Worm (Caenorhabditis elegans) whole organism, L4/young adult: ENCODE data around the gene Y69A2AR.12.

Experiments used
- W03F9.2 ChIP-seq: fragments of 150-350 bp; optimal IDR thresholded peaks from 2 replicates; lab custom pipeline; 2014; ENCODE audit warnings: missing biosample characterization, missing genetic modification characterization
- dao-5 ChIP-seq: sonication (generic microtip); optimal IDR thresholded peaks from 2 replicates; lab custom pipeline; 2016; ENCODE audit warnings: missing genotype, missing genetic modification characterization, moderate library complexity, missing compliant biosample characterization
- him-1 ChIP-seq: sonication (generic microtip); optimal IDR thresholded peaks from 2 replicates; lab custom pipeline; 2016; ENCODE audit warnings: missing genotype, missing genetic modification reagents, missing genetic modification characterization, missing compliant biosample characterization

- no peak for TF ChIP-seq him-1
- no peak for TF ChIP-seq W03F9.2 (tag; lab: Kevin White, UChicago)
- TF ChIP-seq dao-5 (tag; lab: Kevin White, UChicago), result no peak
These were observed 30.7 kb upstream of the Y69A2AR.12 start for ce11 chrIV:2537741-2538140.
